Fruit fly (Drosophila melanogaster): Measurements from ENCODE around the gene CG7044.
A peak's percentile ranks its signal among the peaks of the same experiment; 100 is the strongest.

CG7044 gene

dm6 chr3R:21060430-21061245 is 40.9 kb downstream of the CG7044 start, which contains the start of gene Mvl:
Gene Mvl, minus strand, starts transcription at chr3R:21060800.
- no peak for TF ChIP-seq CG11902 (GFP tag; optimal IDR thresholded peaks at IDR 0.05)
- TF ChIP-seq topi (GFP tag; optimal IDR thresholded peaks at IDR 0.05) = no peak
- no peak for TF ChIP-seq lz (GFP tag; optimal IDR thresholded peaks at IDR 0.05)
- peak; percentile 25 for TF ChIP-seq CG1621 (tag; optimal IDR thresholded peaks at IDR 0.05)
- no peak for TF ChIP-seq spab (GFP tag; optimal IDR thresholded peaks at IDR 0.05)
- TF ChIP-seq CG16779 (tag; optimal IDR thresholded peaks at IDR 0.05) = no peak
- peak; percentile 51 for TF ChIP-seq Sox14 (GFP tag; optimal IDR thresholded peaks at IDR 0.05)
- TF ChIP-seq achi (GFP tag; optimal IDR thresholded peaks at IDR 0.05) = peak; percentile 24
- TF ChIP-seq Ets96B (tag; optimal IDR thresholded peaks at IDR 0.05) = no peak
- TF ChIP-seq CG3032 (tag; optimal IDR thresholded peaks at IDR 0.05) = peak; percentile 6
- no peak for TF ChIP-seq fd59A (GFP tag; optimal IDR thresholded peaks at IDR 0.05)
- TF ChIP-seq vri (GFP tag; optimal IDR thresholded peaks at IDR 0.05) = peak; percentile 9
- no peak for TF ChIP-seq Blimp-1 (GFP tag; optimal IDR thresholded peaks at IDR 0.05)
- TF ChIP-seq svp (GFP tag) = peak; percentile 68
- TF ChIP-seq CG34406 (GFP tag; optimal IDR thresholded peaks at IDR 0.05) = no peak
- TF ChIP-seq CG32006 (GFP tag; optimal IDR thresholded peaks at IDR 0.05) = no peak
- TF ChIP-seq Eip78C (GFP tag) = peak; percentile 78
- no peak for TF ChIP-seq dsx (GFP tag; optimal IDR thresholded peaks at IDR 0.05; ENCODE audit: poor library complexity, severe bottlenecking)
- TF ChIP-seq CG6792 (GFP tag; optimal IDR thresholded peaks at IDR 0.05) = no peak

dm6 chr3R:21059486-21060356 is 41.8 kb downstream of the CG7044 start:
- TF ChIP-seq Met (GFP tag; optimal IDR thresholded peaks at IDR 0.05) = peak; percentile 8
- TF ChIP-seq Sox102F (GFP tag; optimal IDR thresholded peaks at IDR 0.05) = peak; percentile 17
- TF ChIP-seq vri (GFP tag; optimal IDR thresholded peaks at IDR 0.05) = peak; percentile 47
- no peak for TF ChIP-seq CG3032 (tag; optimal IDR thresholded peaks at IDR 0.05)
- peak; percentile 42 for TF ChIP-seq fkh (GFP tag; optimal IDR thresholded peaks at IDR 0.05)
- no peak for TF ChIP-seq Eip93F (GFP tag; optimal IDR thresholded peaks at IDR 0.05)
- TF ChIP-seq CG6792 (GFP tag; optimal IDR thresholded peaks at IDR 0.05) = no peak
- TF ChIP-seq CG16779 (tag; optimal IDR thresholded peaks at IDR 0.05) = no peak
- TF ChIP-seq Eip78C (GFP tag) = peak; percentile 66
- TF ChIP-seq Ets21C (GFP tag; optimal IDR thresholded peaks at IDR 0.05) = no peak
- peak; percentile 70 for TF ChIP-seq svp (GFP tag)

dm6 chr3R:21057519-21057918 is 44.0 kb downstream of the CG7044 start:
- TF ChIP-seq net (GFP tag; optimal IDR thresholded peaks at IDR 0.05) (no peak), CG6163 (GFP tag; IDR thresholded peaks at IDR 0.05) (no peak), fkh (GFP tag; optimal IDR thresholded peaks at IDR 0.05) (no peak), pdm3 (GFP tag; optimal IDR thresholded peaks at IDR 0.05) (no peak), CG11902 (GFP tag; optimal IDR thresholded peaks at IDR 0.05) (no peak), Eip78C (GFP tag) (no peak), CG3919 (GFP tag; optimal IDR thresholded peaks at IDR 0.05) (no peak), CG32006 (GFP tag; optimal IDR thresholded peaks at IDR 0.05) (no peak), CG34406 (GFP tag; optimal IDR thresholded peaks at IDR 0.05) (no peak), CG6854 (GFP tag; optimal IDR thresholded peaks at IDR 0.05) (no peak), CG6808 (GFP tag; optimal IDR thresholded peaks at IDR 0.05) (no peak), fd59A (GFP tag; optimal IDR thresholded peaks at IDR 0.05) (no peak), Sox102F (GFP tag; optimal IDR thresholded peaks at IDR 0.05) (no peak), CG16779 (tag; optimal IDR thresholded peaks at IDR 0.05) (no peak), fd85E (GFP tag; optimal IDR thresholded peaks at IDR 0.05) (no peak), ss (GFP tag; optimal IDR thresholded peaks at IDR 0.05) (no peak), topi (GFP tag; optimal IDR thresholded peaks at IDR 0.05) (no peak), CG6792 (GFP tag; optimal IDR thresholded peaks at IDR 0.05) (no peak)

All from whole organism, prepupa.